Worm (Caenorhabditis elegans) whole organism, mixed stage, embryonic: ENCODE results near the gene zip-9.

ENCODE experiments used
- M03D4.4 ChIP-seq: sonication (generic microtip); optimal IDR thresholded peaks from 2 replicates; lab custom pipeline; 2017; ENCODE audit warnings: mild to moderate bottlenecking, missing genetic modification characterization, missing compliant biosample characterization
- bed-3 ChIP-seq: fragments of 200-800 bp; sonication (Bioruptor generic); optimal IDR thresholded peaks from 3 replicates; lab custom pipeline; 2018; ENCODE audit warnings: mild to moderate bottlenecking, missing genetic modification characterization, moderate library complexity, missing compliant biosample characterization
- blmp-1 ChIP-seq: fragments of 150-350 bp; optimal IDR thresholded peaks from 2 replicates; lab custom pipeline; 2014; ENCODE audit warnings: missing biosample characterization, missing genetic modification characterization
- ceh-39 ChIP-seq: fragments of 150-350 bp; optimal IDR thresholded peaks from 2 replicates; lab custom pipeline; 2014; ENCODE audit warnings: missing biosample characterization, missing genetic modification characterization
- ceh-43 ChIP-seq: fragments of 200-800 bp; sonication (Bioruptor generic); optimal IDR thresholded peaks from 2 replicates; lab custom pipeline; 2018; ENCODE audit warnings: mild to moderate bottlenecking, missing genetic modification characterization, moderate library complexity, missing compliant biosample characterization
- ceh-83 ChIP-seq: fragments of 200-800 bp; sonication (Bioruptor generic); optimal IDR thresholded peaks from 2 replicates; lab custom pipeline; 2018; ENCODE audit warnings: mild to moderate bottlenecking, missing genetic modification characterization, missing compliant biosample characterization
- ces-1 ChIP-seq: fragments of 150-350 bp; optimal IDR thresholded peaks from 2 replicates; lab custom pipeline; 2014; ENCODE audit warnings: missing biosample characterization, missing genetic modification reagents, missing genetic modification characterization
- cnd-1 ChIP-seq: fragments of 200-800 bp; sonication (Bioruptor generic); optimal IDR thresholded peaks from 2 replicates; lab custom pipeline; 2018; ENCODE audit warnings: mild to moderate bottlenecking, missing genetic modification characterization, missing compliant biosample characterization
- drap-1 ChIP-seq: fragments of 200-800 bp; sonication (Bioruptor generic); optimal IDR thresholded peaks from 3 replicates; lab custom pipeline; 2018; ENCODE audit warnings: mild to moderate bottlenecking, missing genetic modification characterization, missing compliant biosample characterization
- elt-1 ChIP-seq: sonication (generic microtip); optimal IDR thresholded peaks from 2 replicates; lab custom pipeline; 2017; ENCODE audit warnings: missing genetic modification characterization, mild to moderate bottlenecking, missing compliant biosample characterization, antibody characterized with exemption, moderate library complexity, borderline replicate concordance; ENCODE audit not compliant: insufficient read depth
- elt-3 ChIP-seq: fragments of 150-350 bp; optimal IDR thresholded peaks from 2 replicates; lab custom pipeline; 2014; ENCODE audit warnings: missing biosample characterization, missing genetic modification characterization
- flh-1 ChIP-seq: fragments of 200-800 bp; sonication (Bioruptor generic); optimal IDR thresholded peaks from 2 replicates; lab custom pipeline; 2018; ENCODE audit warnings: mild to moderate bottlenecking, missing genetic modification characterization, moderate library complexity, missing compliant biosample characterization
- ham-2 ChIP-seq: fragments of 200-800 bp; sonication (Bioruptor generic); optimal IDR thresholded peaks from 2 replicates; lab custom pipeline; 2018; ENCODE audit warnings: mild to moderate bottlenecking, missing genetic modification characterization, missing compliant biosample characterization
- hlh-1 ChIP-seq: fragments of 150-350 bp; optimal IDR thresholded peaks from 2 replicates; lab custom pipeline; 2014; ENCODE audit warnings: missing biosample characterization, missing genetic modification reagents, missing genetic modification characterization
- lin-13 ChIP-seq: fragments of 150-350 bp; optimal IDR thresholded peaks from 2 replicates; lab custom pipeline; 2014; ENCODE audit warnings: missing biosample characterization, missing genetic modification characterization
- lin-32 ChIP-seq: fragments of 200-800 bp; sonication (Bioruptor generic); optimal IDR thresholded peaks from 2 replicates; lab custom pipeline; 2018; ENCODE audit warnings: mild to moderate bottlenecking, missing genetic modification characterization, missing compliant biosample characterization
- lsy-2 ChIP-seq: fragments of 150-350 bp; optimal IDR thresholded peaks from 2 replicates; lab custom pipeline; 2014; ENCODE audit warnings: missing biosample characterization, missing genetic modification characterization
- mab-5 ChIP-seq: fragments of 150-350 bp; optimal IDR thresholded peaks from 2 replicates; lab custom pipeline; 2014; ENCODE audit warnings: missing biosample characterization, missing genetic modification characterization
- mep-1 ChIP-seq: fragments of 150-350 bp; optimal IDR thresholded peaks from 2 replicates; lab custom pipeline; 2017; ENCODE audit warnings: missing biosample characterization, missing genetic modification reagents, missing genetic modification characterization, inconsistent platforms
- mls-2 ChIP-seq: sonication (generic microtip); optimal IDR thresholded peaks from 2 replicates; lab custom pipeline; 2016; ENCODE audit warnings: mild to moderate bottlenecking, missing genetic modification characterization, moderate library complexity, missing compliant biosample characterization
- nhr-12 ChIP-seq: fragments of 150-350 bp; optimal IDR thresholded peaks from 2 replicates; lab custom pipeline; 2014; ENCODE audit warnings: missing biosample characterization, missing genetic modification characterization
- nhr-2 ChIP-seq: fragments of 150-350 bp; optimal IDR thresholded peaks from 2 replicates; lab custom pipeline; 2014; ENCODE audit warnings: missing biosample characterization, missing genetic modification characterization
- nhr-237 ChIP-seq: fragments of 150-350 bp; optimal IDR thresholded peaks from 2 replicates; lab custom pipeline; 2014; ENCODE audit warnings: missing biosample characterization, missing genetic modification characterization
- nhr-28 ChIP-seq: fragments of 150-350 bp; optimal IDR thresholded peaks from 2 replicates; lab custom pipeline; 2014; ENCODE audit warnings: missing biosample characterization, missing genetic modification characterization
- nhr-76 ChIP-seq: sonication (generic microtip); optimal IDR thresholded peaks from 2 replicates; lab custom pipeline; 2017; ENCODE audit warnings: missing biosample characterization, missing genetic modification characterization
- pha-4 ChIP-seq: fragments of 150-350 bp; optimal IDR thresholded peaks from 2 replicates; lab custom pipeline; 2018; ENCODE audit warnings: missing biosample characterization, missing genetic modification reagents, missing genetic modification characterization
- sem-2 ChIP-seq: fragments of 200-800 bp; sonication (Bioruptor generic); optimal IDR thresholded peaks from 2 replicates; lab custom pipeline; 2018; ENCODE audit warnings: mild to moderate bottlenecking, missing genetic modification characterization, missing compliant biosample characterization
- snpc-4 ChIP-seq: fragments of 150-350 bp; optimal IDR thresholded peaks from 2 replicates; lab custom pipeline; 2014; ENCODE audit warnings: missing biosample characterization, missing genetic modification characterization
- sptf-1 ChIP-seq: sonication (generic microtip); optimal IDR thresholded peaks from 2 replicates; lab custom pipeline; 2017; ENCODE audit warnings: mild to moderate bottlenecking, missing genetic modification characterization, moderate library complexity, missing compliant biosample characterization
- tbx-8 ChIP-seq: fragments of 200-800 bp; sonication (Bioruptor generic); optimal IDR thresholded peaks from 2 replicates; lab custom pipeline; 2018; ENCODE audit warnings: mild to moderate bottlenecking, missing genetic modification characterization, moderate library complexity, missing compliant biosample characterization
- unc-120 ChIP-seq: sonication (generic microtip); optimal IDR thresholded peaks from 2 replicates; lab custom pipeline; 2017; ENCODE audit warnings: missing genetic modification characterization, missing compliant biosample characterization; ENCODE audit not compliant: poor library complexity, severe bottlenecking
- unc-39 ChIP-seq: fragments of 150-350 bp; optimal IDR thresholded peaks from 2 replicates; lab custom pipeline; 2014; ENCODE audit warnings: missing biosample characterization, missing genetic modification characterization
- zip-8 ChIP-seq: fragments of 150-350 bp; optimal IDR thresholded peaks from 2 replicates; lab custom pipeline; 2014; ENCODE audit warnings: missing biosample characterization, missing genetic modification characterization
- ztf-11 ChIP-seq: fragments of 150-350 bp; optimal IDR thresholded peaks from 2 replicates; lab custom pipeline; 2014; ENCODE audit warnings: missing biosample characterization, missing genetic modification characterization

zip-9 gene

ce11 chrV:10958322-10958900 lies 16.1 kb downstream of the zip-9 start, which contains the start of gene pigt-1:
pigt-1 (minus strand) TSS chrV:10958821.
- TF ChIP-seq nhr-237, result no peak
- no peak for TF ChIP-seq pha-4 (tag; lab: Kevin White, UChicago)
- no peak for TF ChIP-seq elt-1
- TF ChIP-seq ztf-11, result no peak

ce11 chrV:10960544-10960943 lies 18.3 kb downstream of the zip-9 start, which contains the start of gene vps-36:
vps-36 (minus strand) TSS chrV:10960669.
- TF ChIP-seq nhr-2 (tag; lab: Kevin White, UChicago) (no peak), tbx-8 (GFP tag; lab: Kevin White, UChicago) (no peak), sem-2 (GFP tag; lab: Kevin White, UChicago) (no peak), flh-1 (no peak), ceh-39 (no peak), lsy-2 (tag; lab: Kevin White, UChicago) (no peak), mep-1 (no peak), elt-1 (no peak), ceh-83 (GFP tag; lab: Kevin White, UChicago) (no peak), ztf-11 (no peak), sptf-1 (tag; lab: Kevin White, UChicago) (no peak), nhr-12 (tag; lab: Kevin White, UChicago) (no peak), cnd-1 (tag; lab: Kevin White, UChicago) (no peak), elt-3 (tag; lab: Kevin White, UChicago) (no peak), hlh-1 (tag; lab: Kevin White, UChicago) (no peak), mab-5 (tag; lab: Kevin White, UChicago) (no peak), snpc-4 (tag; lab: Kevin White, UChicago) (no peak), drap-1 (GFP tag; lab: Kevin White, UChicago) (no peak)

ce11 chrV:10961448-10961870 lies 19.2 kb downstream of the zip-9 start:
- TF ChIP-seq sptf-1 (tag; lab: Kevin White, UChicago) (peak; percentile 26), nhr-2 (tag; lab: Kevin White, UChicago) (no peak), drap-1 (GFP tag; lab: Kevin White, UChicago) (peak; percentile 43), ceh-43 (GFP tag; lab: Kevin White, UChicago) (no peak), unc-120 (peak; percentile 88), ceh-39 (no peak), ces-1 (GFP tag; lab: Kevin White, UChicago) (peak; percentile 80), flh-1 (no peak), lin-13 (no peak), mls-2 (peak; percentile 24)

ce11 chrV:10965501-10965900 lies 23.2 kb downstream of the zip-9 start, which contains the start of the genes ctf-4 and eef-1G:
ctf-4 (minus strand) TSS chrV:10965539.
eef-1G (plus strand) TSS chrV:10965719.
- TF ChIP-seq ham-2 (peak; percentile 20), ceh-39 (no peak), blmp-1 (no peak), sptf-1 (tag; lab: Kevin White, UChicago) (no peak), nhr-237 (peak; percentile 94), pha-4 (tag; lab: Kevin White, UChicago) (peak; percentile 97), lin-13 (peak; percentile 96), hlh-1 (tag; lab: Kevin White, UChicago) (peak; percentile 81), nhr-76 (tag; lab: Kevin White, UChicago) (no peak), lin-32 (GFP tag; lab: Kevin White, UChicago) (no peak), elt-1 (no peak), ces-1 (GFP tag; lab: Kevin White, UChicago) (no peak), bed-3 (GFP tag; lab: Kevin White, UChicago) (no peak), drap-1 (GFP tag; lab: Kevin White, UChicago) (peak; percentile 39), nhr-2 (tag; lab: Kevin White, UChicago) (no peak), ceh-43 (GFP tag; lab: Kevin White, UChicago) (no peak), unc-120 (peak; percentile 23), zip-8 (tag; lab: Kevin White, UChicago) (no peak), mep-1 (peak; percentile 98), nhr-28 (no peak), flh-1 (no peak), cnd-1 (tag; lab: Kevin White, UChicago) (peak; percentile 47), ztf-11 (no peak), elt-3 (tag; lab: Kevin White, UChicago) (peak; percentile 62), unc-39 (tag; lab: Kevin White, UChicago) (no peak), mls-2 (no peak), tbx-8 (GFP tag; lab: Kevin White, UChicago) (no peak), M03D4.4 (tag; lab: Kevin White, UChicago) (peak; percentile 53)
- TF ChIP-seq, all 35 proteins: peak for 11
